Fruit fly (Drosophila melanogaster): ENCODE measurements around the gene FER.

Gene FER

dm6 chr3R:9393542-9394025, 762 bp downstream of the FER start (continued):
- TF ChIP-seq CG32532 (GFP tag; IDR thresholded peaks at IDR 0.05) (peak; percentile 56; the same call in 1 of the 2 replicates), CG18619 (GFP tag; optimal IDR thresholded peaks at IDR 0.05) (peak; percentile 77), mld (GFP tag; IDR thresholded peaks at IDR 0.05; ENCODE audit: partially characterized antibody) (no peak), CG4854 (GFP tag; optimal IDR thresholded peaks at IDR 0.05) (peak; percentile 19), CG4820 (GFP tag; optimal IDR thresholded peaks at IDR 0.05) (peak; percentile 58), Stat92E (GFP tag; optimal IDR thresholded peaks at IDR 0.05) (peak in 1 of 3 experiments; percentile 7), tio (GFP tag; optimal IDR thresholded peaks at IDR 0.05) (peak; percentile 28), ken (GFP tag; IDR thresholded peaks at IDR 0.05) (peak; percentile 66; the same call in 2 of the 3 replicates), fd3F (GFP tag; optimal IDR thresholded peaks at IDR 0.05) (peak; percentile 77), CG17328 (GFP tag; IDR thresholded peaks at IDR 0.05) (peak; percentile 76), CkIIα-i1 (GFP tag; IDR thresholded peaks at IDR 0.05) (no peak), CrebB (tag; optimal IDR thresholded peaks at IDR 0.05) (peak; percentile 78), Hr39 (optimal IDR thresholded peaks at IDR 0.05) (no peak), Hmx (GFP tag; optimal IDR thresholded peaks at IDR 0.05) (no peak), cg (GFP tag; optimal IDR thresholded peaks at IDR 0.05) (peak; percentile 15), croc (GFP tag; conservative IDR thresholded peaks at IDR 0.05) (peak; percentile 78), Dad (GFP tag; optimal IDR thresholded peaks at IDR 0.05) (peak; percentile 17), CG10274 (GFP tag; optimal IDR thresholded peaks at IDR 0.05) (peak; percentile 38), Hr78 (GFP tag; optimal IDR thresholded peaks at IDR 0.05) (peak in 1 of 2 experiments; percentile 25), trh (GFP tag; optimal IDR thresholded peaks at IDR 0.05) (peak; percentile 3), CG11504 (tag; optimal IDR thresholded peaks at IDR 0.05) (peak; percentile 60), CG10431 (GFP tag; optimal IDR thresholded peaks at IDR 0.05) (peak; percentile 61), ewg (GFP tag; optimal IDR thresholded peaks at IDR 0.05) (peak; percentile 64), CG13424 (tag; optimal IDR thresholded peaks at IDR 0.05) (peak; percentile 71), CG15479 (GFP tag; optimal IDR thresholded peaks at IDR 0.05) (no peak), CG7987 (GFP tag; optimal IDR thresholded peaks at IDR 0.05) (peak; percentile 38), Drgx (GFP tag; IDR thresholded peaks at IDR 0.05) (peak; percentile 97), CG13775 (GFP tag; optimal IDR thresholded peaks at IDR 0.05) (peak; percentile 67), ind (GFP tag; optimal IDR thresholded peaks at IDR 0.05) (peak; percentile 48), CG3726 (GFP tag; IDR thresholded peaks at IDR 0.05) (peak; percentile 77; the same call in 2 of the 3 replicates), CG8924 (tag; optimal IDR thresholded peaks at IDR 0.05) (peak; percentile 79), CG14860 (GFP tag; IDR thresholded peaks at IDR 0.05; ENCODE audit: partially characterized antibody) (no peak), jing (GFP tag; optimal IDR thresholded peaks at IDR 0.05) (peak; percentile 59), p53 (GFP tag; optimal IDR thresholded peaks at IDR 0.05) (no peak), Oaz (GFP tag; IDR thresholded peaks at IDR 0.05) (no peak), CG31441 (GFP tag; IDR thresholded peaks at IDR 0.05) (peak; percentile 72), inv (GFP tag; IDR thresholded peaks at IDR 0.05; ENCODE audit: partially characterized antibody) (no peak), CG17802 (tag; optimal IDR thresholded peaks at IDR 0.05) (peak; percentile 13), gro (GFP tag; optimal IDR thresholded peaks at IDR 0.05) (no peak), Atf6 (GFP tag; IDR thresholded peaks at IDR 0.05) (peak; percentile 67), CG34224 (GFP tag; IDR thresholded peaks at IDR 0.05; ENCODE audit: partially characterized antibody) (no peak), CG10321 (GFP tag; IDR thresholded peaks at IDR 0.05) (peak; percentile 36; the same call in 1 of the 2 replicates), ssp (GFP tag; IDR thresholded peaks at IDR 0.05) (peak; percentile 39; the same call in 1 of the 2 replicates), slp2 (GFP tag; optimal IDR thresholded peaks at IDR 0.05) (peak; percentile 5), CTCF (GFP tag; optimal IDR thresholded peaks at IDR 0.05) (peak; percentile 25), gsb (GFP tag; IDR thresholded peaks at IDR 0.05) (peak; percentile 38; the same call in 1 of the 2 replicates), ftz-f1 (GFP tag; optimal IDR thresholded peaks at IDR 0.05) (no peak), CG2875 (GFP tag; optimal IDR thresholded peaks at IDR 0.05) (peak; percentile 70), CHES-1-like (GFP tag; optimal IDR thresholded peaks at IDR 0.05) (no peak), CG16813 (GFP tag; IDR thresholded peaks at IDR 0.05; ENCODE audit: partially characterized antibody) (no peak)

All from whole organism, embryonic.